Worm (Caenorhabditis elegans): ENCODE measurements around the gene F11D5.5.

ce11 chrX:3339882-3340281, 38.0 kb downstream of the F11D5.5 start:
- TF ChIP-seq W03F9.2 (tag; optimal IDR thresholded peaks at IDR 0.05) (no peak), him-1 (tag; optimal IDR thresholded peaks at IDR 0.05) (no peak), dao-5 (tag; optimal IDR thresholded peaks at IDR 0.05) (no peak)
